Worm (Caenorhabditis elegans) whole organism, L4/young adult: ENCODE data around the gene T20G5.13.

Experiments used
- dao-5 ChIP-seq: sonication (generic microtip); optimal IDR thresholded peaks from 2 replicates; lab custom pipeline; 2016; ENCODE audit warnings: missing genotype, missing genetic modification characterization, moderate library complexity, missing compliant biosample characterization
- him-1 ChIP-seq: sonication (generic microtip); optimal IDR thresholded peaks from 2 replicates; lab custom pipeline; 2016; ENCODE audit warnings: missing genotype, missing genetic modification reagents, missing genetic modification characterization, missing compliant biosample characterization

ce11 chrIII:10153003-10153402, 48.1 kb downstream of the T20G5.13 start:
- TF ChIP-seq dao-5 (tag; lab: Kevin White, UChicago) (no peak), him-1 (tag; lab: Kevin White, UChicago) (peak; percentile 50)
